Worm (Caenorhabditis elegans) whole organism, young adult: ENCODE data around the gene Y41C4A.22.

Experiments used
- egl-18 ChIP-seq: fragments of 200-800 bp; sonication (Bioruptor generic); IDR thresholded peaks from 2 replicates; pipeline ENCODE4 v1.3.6; 2022; ENCODE audit warnings: missing genetic modification reagents, missing genetic modification characterization, missing compliant biosample characterization
- unc-62 ChIP-seq: fragments of 150-350 bp; optimal IDR thresholded peaks from 2 replicates; lab custom pipeline; 2014; ENCODE audit warnings: missing biosample characterization, missing genetic modification reagents, missing genetic modification characterization

DNA sequence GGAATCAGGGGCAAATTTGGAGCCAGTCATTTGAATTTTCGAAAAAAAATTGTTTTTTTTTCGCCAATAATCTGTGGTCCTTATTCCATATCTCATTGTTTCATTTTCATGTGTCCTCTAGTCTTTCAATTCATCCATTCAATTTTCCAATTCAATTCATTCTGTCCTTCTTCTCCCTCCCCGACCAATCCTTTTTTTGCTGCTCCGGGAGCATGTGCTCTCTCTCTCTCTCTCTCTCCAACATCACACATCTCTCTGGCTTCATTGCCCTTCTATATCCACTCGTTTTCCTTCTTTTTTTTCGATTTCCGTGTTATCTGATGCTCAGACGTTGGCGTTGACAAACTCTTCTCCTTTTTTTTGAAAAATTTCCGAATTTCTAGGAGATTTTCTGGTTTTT lies 31.7 kb upstream of the Y41C4A.22 start:
- TF ChIP-seq unc-62 (GFP tag; lab: Kevin White, UChicago): no peak
- no peak for TF ChIP-seq egl-18 (GFP tag; lab: Robert Waterston, UW)
